Worm (Caenorhabditis elegans): Measurements from ENCODE around the gene exc-12.
A peak's percentile ranks its signal among the peaks of the same experiment; 100 is the strongest.

ce11 chrIII:13548982-13549381 is 21.3 kb downstream of the exc-12 start, which contains the start of gene mmad-1:
- TF ChIP-seq fos-1 (tag; optimal IDR thresholded peaks at IDR 0.05) (no peak), F49E8.2 (tag; optimal IDR thresholded peaks at IDR 0.05; ENCODE audit: borderline replicate concordance) (no peak), mxl-3 (GFP tag; optimal IDR thresholded peaks at IDR 0.05) (peak; percentile 6), aha-1 (tag) (no peak)
